Fruit fly (Drosophila melanogaster): ENCODE data around the gene hbt.

dm6 chr2L:13304488-13304887, 26.4 kb downstream of the hbt start, which contains the start of gene CG16825:
- TF ChIP-seq Hr96 (GFP tag; optimal IDR thresholded peaks at IDR 0.05) (no peak), CG12768 (GFP tag; optimal IDR thresholded peaks at IDR 0.05) (no peak), cic (GFP tag; optimal IDR thresholded peaks at IDR 0.05) (no peak), toe (GFP tag; optimal IDR thresholded peaks at IDR 0.05) (no peak)
